Worm (Caenorhabditis elegans): ENCODE measurements around the gene W03C9.6.

DNA sequence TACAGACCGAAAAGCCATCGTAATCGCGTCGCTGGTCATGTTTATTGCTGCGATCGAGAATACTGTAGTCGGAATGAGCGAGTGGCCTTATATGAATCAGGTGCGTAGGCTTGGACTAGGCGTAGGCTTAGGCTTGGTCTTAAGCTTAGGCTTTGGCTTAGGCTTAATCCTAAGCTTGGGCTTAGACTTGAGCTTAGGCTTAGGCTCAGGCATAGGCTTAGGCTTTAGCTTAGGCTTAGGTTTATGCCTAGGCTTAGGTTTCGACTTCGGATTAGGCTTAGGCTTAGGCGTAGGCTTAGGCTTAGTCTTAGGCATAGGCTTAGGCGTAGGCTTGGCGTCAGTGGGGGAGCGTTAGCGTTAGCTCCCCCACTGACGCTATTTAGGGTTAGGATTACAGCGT, 503 bp downstream of the W03C9.6 start:
- TF ChIP-seq pha-4 (tag; optimal IDR thresholded peaks at IDR 0.05) (no peak), odd-2 (tag; optimal IDR thresholded peaks at IDR 0.05) (no peak), C08G9.2 (tag; optimal IDR thresholded peaks at IDR 0.05) (no peak), npax-4 (tag; optimal IDR thresholded peaks at IDR 0.05) (no peak), fkh-10 (GFP tag; optimal IDR thresholded peaks at IDR 0.05) (no peak), ama-1 (optimal IDR thresholded peaks at IDR 0.05) (no peak), lin-11 (tag; optimal IDR thresholded peaks at IDR 0.05) (no peak), ceh-9 (tag; optimal IDR thresholded peaks at IDR 0.05) (no peak), pag-3 (tag; optimal IDR thresholded peaks at IDR 0.05; ENCODE audit: borderline replicate concordance) (no peak)
